Worm (Caenorhabditis elegans): ENCODE results near the gene Y94H6A.5.
"Not testable (repeated sequence)": the region's sequence is repeated elsewhere in the genome, so short reads cannot be mapped to it uniquely, and the experiment has no call there.

DNA sequence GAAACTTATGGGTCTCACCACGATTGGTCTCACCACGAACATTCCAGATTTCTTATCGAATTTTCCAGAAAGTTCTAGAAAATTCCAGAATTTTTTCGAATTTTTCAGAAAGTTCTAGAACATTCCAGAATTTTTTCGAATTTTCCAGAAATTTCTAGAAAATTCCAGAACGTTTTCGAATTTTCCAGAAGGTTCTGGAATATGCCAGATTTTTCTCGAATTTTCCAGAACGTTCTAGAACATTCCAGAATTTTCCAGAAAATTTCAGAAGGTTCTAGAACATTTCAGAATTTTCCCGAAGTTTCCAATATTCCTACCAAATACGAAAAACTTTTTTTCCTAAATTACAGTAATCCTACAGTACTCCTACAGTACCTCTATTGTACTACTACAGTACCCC lies 8.9 kb downstream of the Y94H6A.5 start:
- not testable (repeated sequence) for TF ChIP-seq unc-62 (GFP tag; optimal IDR thresholded peaks at IDR 0.05); nhr-80 (tag; optimal IDR thresholded peaks at IDR 0.05); bed-1 (GFP tag; IDR thresholded peaks at IDR 0.05); snpc-4 (GFP tag; optimal IDR thresholded peaks at IDR 0.05); snpc-4 (tag; optimal IDR thresholded peaks at IDR 0.05)

Data from whole organism, young adult.